Fruit fly (Drosophila melanogaster) whole organism: ENCODE results near the gene CG14357.

Experiments
- CG8478 ChIP-seq: fragments of >200 bp; optimal IDR thresholded peaks from 2 replicates; lab custom pipeline; 2018; ENCODE audit warnings: inconsistent platforms
- Dll ChIP-seq: fragments of >200 bp; optimal IDR thresholded peaks from 2 replicates; lab custom pipeline; 2017
- pan ChIP-seq: fragments of >200 bp; optimal IDR thresholded peaks from 2 replicates; lab custom pipeline; 2017
- psq ChIP-seq: fragments of >200 bp; optimal IDR thresholded peaks from 2 replicates; lab custom pipeline; 2017

DNA sequence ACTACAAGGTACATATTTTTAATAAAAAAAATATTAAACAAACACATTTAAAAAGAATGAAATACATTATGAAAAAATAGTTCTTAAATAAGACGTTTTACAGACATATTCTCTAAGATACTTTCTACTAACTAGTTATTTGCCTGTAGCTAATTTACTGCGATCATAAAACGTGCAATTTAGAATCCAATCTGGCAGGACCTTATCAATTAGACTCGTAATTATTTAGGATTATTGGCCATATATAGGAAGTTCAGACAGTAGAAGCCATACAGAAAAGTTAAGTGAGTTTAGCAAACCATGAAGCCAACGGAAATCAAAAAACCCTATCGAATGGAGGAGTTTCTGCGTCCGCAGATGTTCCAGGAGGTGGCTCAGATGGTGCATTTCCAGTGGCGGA lies 2.8 kb downstream of the CG14357 start, which contains the start of gene Or88a:
- TF ChIP-seq psq: no peak
- no peak for TF ChIP-seq Dll (lab: Kevin White, UChicago)
- no peak for TF ChIP-seq CG8478 (lab: Kevin White, UChicago)
- TF ChIP-seq pan (lab: Kevin White, UChicago): no peak
